Worm (Caenorhabditis elegans) whole organism, early embryonic: ENCODE results near the gene col-39.

Source experiments
- B0310.2 ChIP-seq: sonication (generic microtip); optimal IDR thresholded peaks from 2 replicates; lab custom pipeline; 2016; ENCODE audit warnings: mild to moderate bottlenecking, missing genetic modification characterization, missing compliant biosample characterization
- F13C5.2 ChIP-seq: sonication (generic microtip); optimal IDR thresholded peaks from 2 replicates; lab custom pipeline; 2017; ENCODE audit warnings: mild to moderate bottlenecking, missing genetic modification characterization, inconsistent platforms, missing compliant biosample characterization
- aly-1 ChIP-seq: sonication (generic microtip); optimal IDR thresholded peaks from 2 replicates; lab custom pipeline; 2016; ENCODE audit warnings: missing genetic modification characterization, missing compliant biosample characterization
- ama-1 ChIP-seq: fragments of 150-350 bp; optimal IDR thresholded peaks from 2 replicates; lab custom pipeline; 2014
- ceh-13 ChIP-seq: fragments of 200-800 bp; sonication (Bioruptor generic); optimal IDR thresholded peaks from 2 replicates; lab custom pipeline; 2018; ENCODE audit warnings: mild to moderate bottlenecking, missing genetic modification characterization, missing compliant biosample characterization
- ceh-36 ChIP-seq: sonication (generic microtip); optimal IDR thresholded peaks from 2 replicates; lab custom pipeline; 2016; ENCODE audit warnings: missing genetic modification characterization, inconsistent platforms, missing compliant biosample characterization
- ets-7 ChIP-seq: sonication (generic microtip); optimal IDR thresholded peaks from 2 replicates; lab custom pipeline; 2016; ENCODE audit warnings: missing genotype, missing genetic modification characterization, missing compliant biosample characterization
- flt-1 ChIP-seq: fragments of 200-800 bp; sonication (Bioruptor generic); IDR thresholded peaks from 2 replicates; pipeline ENCODE4 v1.3.6; 2022; ENCODE audit warnings: missing genetic modification characterization, missing compliant biosample characterization
- hmbx-1 ChIP-seq: sonication (generic microtip); optimal IDR thresholded peaks from 2 replicates; lab custom pipeline; 2016; ENCODE audit warnings: mild to moderate bottlenecking, missing genetic modification characterization, missing compliant biosample characterization
- hmg-4 ChIP-seq: fragments of 200-800 bp; sonication (Bioruptor generic); optimal IDR thresholded peaks from 2 replicates; lab custom pipeline; 2018; ENCODE audit warnings: mild to moderate bottlenecking, missing genetic modification characterization, missing compliant biosample characterization
- hnd-1 ChIP-seq: sonication (generic microtip); optimal IDR thresholded peaks from 2 replicates; lab custom pipeline; 2016; ENCODE audit warnings: missing genetic modification characterization, missing compliant biosample characterization
- pes-1 ChIP-seq: fragments of 200-800 bp; sonication (Bioruptor generic); IDR thresholded peaks from 2 replicates; pipeline ENCODE4 v1.3.6; 2022; ENCODE audit warnings: missing genetic modification reagents, missing genetic modification characterization, missing compliant biosample characterization
- scrt-1 ChIP-seq: fragments of 200-800 bp; sonication (Bioruptor generic); IDR thresholded peaks from 2 replicates; pipeline ENCODE4 v1.3.6; 2022; ENCODE audit warnings: missing genetic modification characterization, missing compliant biosample characterization
- sea-1 ChIP-seq: fragments of 200-800 bp; sonication (Bioruptor generic); conservative IDR thresholded peaks from 2 replicates; pipeline ENCODE4 v1.3.6; 2022; ENCODE audit warnings: missing genetic modification characterization, missing compliant biosample characterization
- tbx-11 ChIP-seq: fragments of 200-800 bp; sonication (Bioruptor generic); IDR thresholded peaks from 2 replicates; pipeline ENCODE4 v1.3.6; 2022; ENCODE audit warnings: missing genetic modification characterization, missing compliant biosample characterization
- tbx-37 ChIP-seq: fragments of 200-800 bp; sonication (Bioruptor generic); conservative IDR thresholded peaks from 2 replicates; pipeline ENCODE4 v1.3.6; 2022; ENCODE audit warnings: missing genetic modification reagents, missing genetic modification characterization, missing compliant biosample characterization
- tra-4 ChIP-seq: sonication (generic microtip); optimal IDR thresholded peaks from 2 replicates; lab custom pipeline; 2017; ENCODE audit warnings: missing genetic modification characterization, missing compliant biosample characterization

The col-39 gene

DNA sequence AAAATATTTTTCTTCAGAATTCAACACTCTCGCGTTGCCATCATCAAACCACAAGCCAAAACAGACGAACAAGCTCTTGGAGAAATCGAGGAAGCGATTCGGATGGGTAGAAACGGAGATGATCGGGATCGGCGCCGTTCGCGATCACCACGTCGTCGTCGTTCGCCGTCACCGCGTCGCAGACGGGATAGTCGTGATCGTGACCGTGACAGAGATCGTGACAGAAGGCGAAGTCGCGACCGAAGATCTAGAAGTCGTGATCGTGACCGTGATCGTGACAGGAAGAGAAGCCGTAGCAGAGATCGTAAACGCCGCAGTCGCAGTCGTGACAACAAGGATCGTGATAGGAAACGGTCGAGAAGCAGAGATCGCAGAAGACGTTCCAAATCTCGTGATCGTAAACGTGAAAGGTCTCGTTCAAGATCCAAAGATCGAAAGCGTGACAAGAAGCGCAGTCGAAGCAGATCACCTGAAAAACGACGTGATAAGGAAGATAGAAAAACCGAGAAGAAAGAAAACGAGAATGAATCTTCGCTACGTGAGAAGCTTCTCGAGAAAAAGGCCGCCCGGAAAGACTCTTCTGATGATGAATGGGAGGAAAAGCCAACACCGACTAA, 43.2 kb upstream of the col-39 start:
- TF ChIP-seq aly-1 (tag; lab: Kevin White, UChicago) (no peak), ceh-13 (no peak), sea-1 (GFP tag; lab: Robert Waterston, UW) (no peak), tra-4 (no peak), tbx-11 (GFP tag; lab: Robert Waterston, UW) (no peak), ama-1 (lab: Kevin White, UChicago) (no peak), hnd-1 (tag; lab: Kevin White, UChicago) (no peak), flt-1 (GFP tag; lab: Robert Waterston, UW) (no peak), ets-7 (tag; lab: Kevin White, UChicago) (no peak), B0310.2 (no peak), tbx-37 (GFP tag; lab: Robert Waterston, UW) (no peak), scrt-1 (GFP tag; lab: Robert Waterston, UW) (no peak), pes-1 (no peak), ceh-36 (tag; lab: Kevin White, UChicago) (no peak), hmbx-1 (tag; lab: Kevin White, UChicago) (no peak), F13C5.2 (tag; lab: Kevin White, UChicago) (no peak), hmg-4 (GFP tag; lab: Kevin White, UChicago) (no peak)

DNA sequence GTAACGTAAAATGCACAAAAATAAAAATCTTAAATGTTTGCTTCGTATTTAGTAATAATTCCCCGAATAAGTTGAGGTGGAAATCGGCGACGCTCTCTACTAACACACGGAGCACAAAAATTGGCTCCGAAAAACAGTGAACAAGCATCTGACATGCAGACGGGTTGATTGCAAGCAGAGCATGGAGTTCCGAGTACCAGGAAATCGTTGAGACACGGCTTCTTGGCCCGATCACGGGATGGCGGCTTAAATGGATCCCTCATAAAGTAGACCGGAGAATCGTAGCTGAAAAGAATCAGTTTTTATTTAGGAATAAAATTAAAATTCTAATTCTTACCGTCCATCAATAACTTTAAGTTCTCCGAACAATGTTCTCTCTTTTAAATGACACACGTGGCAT, 42.4 kb upstream of the col-39 start:
- TF ChIP-seq sea-1 (GFP tag; lab: Robert Waterston, UW) (no peak), ama-1 (lab: Kevin White, UChicago) (peak; percentile 61), flt-1 (GFP tag; lab: Robert Waterston, UW) (no peak)

- TF ChIP-seq tbx-11 (GFP tag; lab: Robert Waterston, UW) (no peak), scrt-1 (GFP tag; lab: Robert Waterston, UW) (no peak), ceh-13 (no peak), ceh-36 (tag; lab: Kevin White, UChicago) (no peak), flt-1 (GFP tag; lab: Robert Waterston, UW) (no peak)
Observed at ce11 chrII:10662698-10663097, 42.0 kb upstream of the col-39 start, which contains the start of gene D2089.8. Gene D2089.8 (minus strand): TSS chrII:10662781.

DNA sequence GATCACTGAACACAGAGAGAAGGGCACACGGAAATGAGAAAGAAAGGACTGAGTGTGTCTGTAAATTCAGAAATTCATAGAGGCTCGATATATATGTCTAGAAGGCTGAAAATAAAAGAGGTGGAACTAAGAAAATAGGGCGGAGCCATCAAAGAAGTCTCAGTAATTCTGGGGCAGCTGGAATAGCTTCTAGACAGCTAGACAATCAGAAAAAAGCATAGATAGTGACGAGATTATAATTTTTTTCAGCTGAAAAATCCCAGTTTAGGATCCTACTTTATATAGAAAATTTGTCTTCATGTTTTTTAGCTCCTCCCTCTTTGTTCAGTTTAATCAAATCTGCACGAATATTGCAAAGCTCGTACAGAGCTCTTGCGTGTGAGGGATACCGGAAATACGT, 39.7 kb upstream of the col-39 start, which contains the start of gene D2089.3:
TSS of gene D2089.3 (minus strand) at position 101 of the 400 bp plus-strand sequence.
- TF ChIP-seq F13C5.2 (tag; lab: Kevin White, UChicago) (no peak), tbx-37 (GFP tag; lab: Robert Waterston, UW) (no peak), flt-1 (GFP tag; lab: Robert Waterston, UW) (no peak), hnd-1 (tag; lab: Kevin White, UChicago) (no peak), pes-1 (no peak), hmg-4 (GFP tag; lab: Kevin White, UChicago) (no peak), tra-4 (no peak), B0310.2 (no peak), ets-7 (tag; lab: Kevin White, UChicago) (no peak), hmbx-1 (tag; lab: Kevin White, UChicago) (no peak)

- TF ChIP-seq aly-1 (tag; lab: Kevin White, UChicago), result no peak
- no peak for TF ChIP-seq scrt-1 (GFP tag; lab: Robert Waterston, UW)
- no peak for TF ChIP-seq ets-7 (tag; lab: Kevin White, UChicago)
- no peak for TF ChIP-seq B0310.2
- no peak for TF ChIP-seq tbx-11 (GFP tag; lab: Robert Waterston, UW)
Observed at ce11 chrII:10675302-10675701, 29.4 kb upstream of the col-39 start, which contains the start of gene ptb-1. Gene ptb-1 (plus strand): TSS chrII:10675602.

ce11 chrII:10680130-10680529, 24.6 kb upstream of the col-39 start:
- TF ChIP-seq ama-1 (lab: Kevin White, UChicago), result no peak
- no peak for TF ChIP-seq ceh-13
- no peak for TF ChIP-seq hnd-1 (tag; lab: Kevin White, UChicago)
- no peak for TF ChIP-seq B0310.2
- TF ChIP-seq tbx-37 (GFP tag; lab: Robert Waterston, UW), result no peak
- TF ChIP-seq tbx-11 (GFP tag; lab: Robert Waterston, UW), result no peak
- TF ChIP-seq aly-1 (tag; lab: Kevin White, UChicago), result no peak
- TF ChIP-seq scrt-1 (GFP tag; lab: Robert Waterston, UW), result no peak
- no peak for TF ChIP-seq pes-1
- no peak for TF ChIP-seq tra-4
- TF ChIP-seq ets-7 (tag; lab: Kevin White, UChicago), result no peak
- TF ChIP-seq hmbx-1 (tag; lab: Kevin White, UChicago), result no peak
- TF ChIP-seq hmg-4 (GFP tag; lab: Kevin White, UChicago), result no peak
- TF ChIP-seq ceh-36 (tag; lab: Kevin White, UChicago), result no peak
- no peak for TF ChIP-seq flt-1 (GFP tag; lab: Robert Waterston, UW)
- no peak for TF ChIP-seq sea-1 (GFP tag; lab: Robert Waterston, UW)
- TF ChIP-seq F13C5.2 (tag; lab: Kevin White, UChicago), result no peak

DNA sequence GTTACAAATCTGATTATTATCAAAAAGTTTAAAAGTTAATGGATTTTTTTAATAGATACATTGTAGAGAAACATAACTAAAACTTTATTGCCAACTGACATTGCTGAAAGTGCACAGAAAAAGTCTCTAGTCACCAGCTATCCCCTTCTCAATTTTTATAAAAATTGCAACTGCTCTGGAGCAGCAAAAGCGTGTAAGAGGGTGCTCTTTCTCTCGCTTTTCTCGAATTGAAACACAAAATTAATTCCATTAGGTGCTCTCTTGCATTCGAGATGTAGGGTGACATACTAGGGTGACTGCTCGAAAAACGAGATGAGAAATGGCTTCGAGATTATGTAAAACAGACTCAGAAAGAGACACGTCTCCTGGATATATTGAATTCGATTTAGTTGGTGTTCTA, 24.1 kb upstream of the col-39 start:
- TF ChIP-seq pes-1, result no peak
- no peak for TF ChIP-seq F13C5.2 (tag; lab: Kevin White, UChicago)
- no peak for TF ChIP-seq ama-1 (lab: Kevin White, UChicago)
- no peak for TF ChIP-seq B0310.2
- no peak for TF ChIP-seq tbx-37 (GFP tag; lab: Robert Waterston, UW)
- TF ChIP-seq ceh-36 (tag; lab: Kevin White, UChicago), result no peak
- no peak for TF ChIP-seq flt-1 (GFP tag; lab: Robert Waterston, UW)
- TF ChIP-seq tra-4, result no peak
- TF ChIP-seq hmg-4 (GFP tag; lab: Kevin White, UChicago), result no peak
- no peak for TF ChIP-seq tbx-11 (GFP tag; lab: Robert Waterston, UW)
- no peak for TF ChIP-seq hmbx-1 (tag; lab: Kevin White, UChicago)
- no peak for TF ChIP-seq ets-7 (tag; lab: Kevin White, UChicago)
- no peak for TF ChIP-seq sea-1 (GFP tag; lab: Robert Waterston, UW)
- TF ChIP-seq aly-1 (tag; lab: Kevin White, UChicago), result no peak
- TF ChIP-seq hnd-1 (tag; lab: Kevin White, UChicago), result no peak
- TF ChIP-seq scrt-1 (GFP tag; lab: Robert Waterston, UW), result no peak
- no peak for TF ChIP-seq ceh-13
